Worm (Caenorhabditis elegans): ENCODE measurements around the gene T21D12.12.

DNA sequence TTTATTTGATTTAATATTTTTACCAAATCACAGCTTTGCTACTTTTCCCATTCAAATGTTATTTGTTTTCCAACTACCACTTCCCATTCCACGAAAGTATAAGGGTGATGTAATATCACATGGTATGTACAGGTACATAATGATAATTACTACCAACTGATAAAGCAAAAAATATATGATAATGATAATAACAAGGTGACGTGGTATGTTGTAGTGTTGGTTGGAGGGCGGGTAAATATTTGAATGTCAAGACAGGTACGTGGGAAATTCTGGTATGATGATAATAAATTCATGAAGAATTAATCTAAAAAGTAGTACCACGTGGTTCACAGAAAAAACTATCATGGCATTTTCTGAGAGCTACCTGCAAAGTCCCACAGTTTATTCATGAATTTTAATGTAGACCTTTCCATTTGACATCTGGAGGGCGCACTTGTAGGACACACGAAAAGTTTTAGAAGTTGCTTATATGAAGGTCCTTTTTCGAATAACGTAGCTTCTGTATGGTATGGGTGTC, 25.7 kb downstream of the T21D12.12 start:
- TF ChIP-seq ztf-4 (tag; optimal IDR thresholded peaks at IDR 0.05), result no peak
- TF ChIP-seq jun-1 (tag; optimal IDR thresholded peaks at IDR 0.05), result peak; percentile 66
- TF ChIP-seq fkh-10 (GFP tag; optimal IDR thresholded peaks at IDR 0.05), result no peak
- no peak for TF ChIP-seq snpc-4 (tag; optimal IDR thresholded peaks at IDR 0.05)
- no peak for TF ChIP-seq nfya-1 (tag; optimal IDR thresholded peaks at IDR 0.05; ENCODE audit: insufficient read depth)
- TF ChIP-seq ceh-16 (tag; optimal IDR thresholded peaks at IDR 0.05), result no peak
- TF ChIP-seq mml-1 (tag; optimal IDR thresholded peaks at IDR 0.05), result no peak
- no peak for TF ChIP-seq nhr-11 (tag; optimal IDR thresholded peaks at IDR 0.05)
- TF ChIP-seq pha-4 (tag; optimal IDR thresholded peaks at IDR 0.05), result peak; percentile 72
- TF ChIP-seq nhr-12 (tag; optimal IDR thresholded peaks at IDR 0.05), result no peak
- TF ChIP-seq zag-1 (tag; optimal IDR thresholded peaks at IDR 0.05), result no peak
- no peak for TF ChIP-seq nhr-67 (tag; optimal IDR thresholded peaks at IDR 0.05)
- no peak for TF ChIP-seq nhr-237 (tag; optimal IDR thresholded peaks at IDR 0.05)
